Fruit fly (Drosophila melanogaster): ENCODE data around the gene Raf.

The Raf gene

DNA sequence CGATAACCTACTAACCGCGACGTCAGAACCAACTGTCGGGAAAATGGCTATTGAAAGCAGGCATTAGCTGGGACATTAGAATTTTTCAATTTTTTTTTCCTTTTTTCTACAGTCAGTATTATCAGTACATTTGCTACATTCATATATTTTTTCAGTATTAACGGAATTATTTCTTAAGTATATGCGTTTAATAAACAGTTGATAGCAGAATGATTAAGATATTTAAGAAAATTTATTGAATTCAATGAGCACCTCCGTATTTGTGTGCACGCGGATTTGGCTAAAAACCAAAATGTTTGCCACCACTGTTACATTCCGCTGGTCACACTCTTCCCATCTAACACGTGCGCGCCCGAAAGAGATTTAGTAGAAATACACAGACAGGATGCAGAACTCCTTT lies 32.8 kb upstream of the Raf start, which contains the start of the genes temp and CG3071 (continued):
- TF ChIP-seq ss (GFP tag; optimal IDR thresholded peaks at IDR 0.05) (peak; percentile 16 to 52), CG3032 (tag; optimal IDR thresholded peaks at IDR 0.05) (peak; percentile 62), net (GFP tag; optimal IDR thresholded peaks at IDR 0.05) (peak; percentile 3), vri (GFP tag; optimal IDR thresholded peaks at IDR 0.05) (no peak), CG8632 (GFP tag; optimal IDR thresholded peaks at IDR 0.05) (peak; percentile 21), Hr39 (GFP tag; optimal IDR thresholded peaks at IDR 0.05) (peak; percentile 69), eg (GFP tag; IDR thresholded peaks at IDR 0.05) (no peak)

DNA sequence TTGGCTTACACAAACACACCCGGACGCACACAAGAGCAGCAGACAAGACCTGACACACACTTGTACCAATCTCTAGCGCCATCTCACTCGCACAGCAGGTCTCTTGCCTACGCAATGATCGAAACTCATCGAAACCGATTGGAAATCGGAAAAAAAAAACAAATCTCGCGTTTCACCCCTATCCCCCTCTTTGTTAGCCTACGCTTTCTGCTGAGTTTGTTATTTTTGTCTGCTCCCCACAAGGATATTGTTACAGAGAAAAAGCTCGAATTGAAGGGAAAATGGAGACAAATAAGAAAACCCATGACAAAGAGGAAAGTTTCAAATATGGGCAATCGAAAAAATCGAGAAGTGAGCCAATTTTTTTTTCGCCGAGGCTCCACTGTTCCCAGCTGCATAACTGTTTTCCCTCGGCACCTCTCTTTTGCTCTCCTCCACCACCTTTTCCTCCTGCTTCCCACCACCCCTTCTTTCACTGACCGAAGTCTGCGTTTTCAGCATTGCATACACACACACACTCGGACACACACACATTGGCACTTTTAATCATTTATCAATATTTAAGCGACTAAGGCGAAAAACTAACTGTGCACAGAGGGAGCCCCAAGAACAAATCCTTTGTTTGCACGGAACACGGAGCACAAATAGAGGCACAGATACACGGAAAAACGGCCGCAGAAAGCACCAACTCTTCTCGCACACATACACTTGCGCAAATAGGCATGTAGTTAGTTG lies 25.3 kb upstream of the Raf start:
- TF ChIP-seq CG10631 (GFP tag; optimal IDR thresholded peaks at IDR 0.05) (peak; percentile 36), lz (GFP tag; optimal IDR thresholded peaks at IDR 0.05) (peak; percentile 47), achi (GFP tag; optimal IDR thresholded peaks at IDR 0.05) (peak; percentile 41), CG3919 (GFP tag; optimal IDR thresholded peaks at IDR 0.05) (no peak), CG6792 (GFP tag; optimal IDR thresholded peaks at IDR 0.05) (peak; percentile 44), Sox14 (GFP tag; optimal IDR thresholded peaks at IDR 0.05) (peak; percentile 75), ss (GFP tag; optimal IDR thresholded peaks at IDR 0.05) (peak; percentile 8 to 57), Hr38 (GFP tag; optimal IDR thresholded peaks at IDR 0.05) (no peak), Ets96B (tag; optimal IDR thresholded peaks at IDR 0.05) (no peak), Hr4 (GFP tag; optimal IDR thresholded peaks at IDR 0.05) (peak; percentile 59), eg (GFP tag; IDR thresholded peaks at IDR 0.05) (peak; percentile 65; the same call in 2 of the 3 replicates), CG6808 (GFP tag; optimal IDR thresholded peaks at IDR 0.05) (peak; percentile 29), acj6 (GFP tag; optimal IDR thresholded peaks at IDR 0.05) (peak; percentile 55), Smox (GFP tag; optimal IDR thresholded peaks at IDR 0.05) (peak; percentile 58), OdsH (GFP tag; optimal IDR thresholded peaks at IDR 0.05) (peak; percentile 50), Eip78C (GFP tag) (peak; percentile 60), CG32006 (GFP tag; optimal IDR thresholded peaks at IDR 0.05) (peak; percentile 75), fd85E (GFP tag; optimal IDR thresholded peaks at IDR 0.05) (no peak), vri (GFP tag; optimal IDR thresholded peaks at IDR 0.05) (peak; percentile 48), CG10669 (GFP tag; optimal IDR thresholded peaks at IDR 0.05) (peak; percentile 29), Lpt (GFP tag; optimal IDR thresholded peaks at IDR 0.05) (peak; percentile 23), svp (GFP tag) (peak; percentile 68), CG8632 (GFP tag; optimal IDR thresholded peaks at IDR 0.05) (no peak), CG6276 (GFP tag; optimal IDR thresholded peaks at IDR 0.05) (peak; percentile 44), CG11762 (GFP tag; optimal IDR thresholded peaks at IDR 0.05; ENCODE audit: insufficient read depth) (no peak), CG8119 (GFP tag; IDR thresholded peaks at IDR 0.05) (peak; percentile 46; the same call in 1 of the 3 replicates), CG9139 (GFP tag; optimal IDR thresholded peaks at IDR 0.05) (no peak), CG7368 (GFP tag; optimal IDR thresholded peaks at IDR 0.05) (peak; percentile 20), CG11902 (GFP tag; optimal IDR thresholded peaks at IDR 0.05) (peak; percentile 49), CG34406 (GFP tag; optimal IDR thresholded peaks at IDR 0.05) (peak; percentile 44), salr (GFP tag; optimal IDR thresholded peaks at IDR 0.05) (peak in 1 of 2 experiments; percentile 11), dsx (GFP tag; optimal IDR thresholded peaks at IDR 0.05; ENCODE audit: poor library complexity, severe bottlenecking) (no peak), Sox15 (GFP tag; optimal IDR thresholded peaks at IDR 0.05) (peak; percentile 52), Ets21C (GFP tag; optimal IDR thresholded peaks at IDR 0.05) (peak; percentile 3), Gug (GFP tag; IDR thresholded peaks at IDR 0.05) (peak; percentile 46; the same call in 1 of the 2 replicates), pdm3 (GFP tag; optimal IDR thresholded peaks at IDR 0.05) (peak; percentile 51), CG11294 (GFP tag; IDR thresholded peaks at IDR 0.05) (no peak), esn (GFP tag; optimal IDR thresholded peaks at IDR 0.05) (peak; percentile 43), CG6854 (GFP tag; optimal IDR thresholded peaks at IDR 0.05) (peak; percentile 28), CG15336 (GFP tag; IDR thresholded peaks at IDR 0.05) (peak; percentile 80), cyc (GFP tag; optimal IDR thresholded peaks at IDR 0.05) (peak; percentile 60), CG3032 (tag; optimal IDR thresholded peaks at IDR 0.05) (no peak), net (GFP tag; optimal IDR thresholded peaks at IDR 0.05) (peak; percentile 48), fd59A (GFP tag; optimal IDR thresholded peaks at IDR 0.05) (peak; percentile 19), CG8319 (GFP tag; optimal IDR thresholded peaks at IDR 0.05) (peak; percentile 34), Hr39 (GFP tag; optimal IDR thresholded peaks at IDR 0.05) (peak; percentile 55), topi (GFP tag; optimal IDR thresholded peaks at IDR 0.05) (peak; percentile 40)
